Worm (Caenorhabditis elegans) whole organism, mixed stage, embryonic: Measurements from ENCODE around the gene vps-2.

ENCODE experiments used
- M03D4.4 ChIP-seq: sonication (generic microtip); optimal IDR thresholded peaks from 2 replicates; lab custom pipeline; 2017; ENCODE audit warnings: mild to moderate bottlenecking, missing genetic modification characterization, missing compliant biosample characterization
- blmp-1 ChIP-seq: fragments of 150-350 bp; optimal IDR thresholded peaks from 2 replicates; lab custom pipeline; 2014; ENCODE audit warnings: missing biosample characterization, missing genetic modification characterization
- ceh-39 ChIP-seq: fragments of 150-350 bp; optimal IDR thresholded peaks from 2 replicates; lab custom pipeline; 2014; ENCODE audit warnings: missing biosample characterization, missing genetic modification characterization
- ces-1 ChIP-seq: fragments of 150-350 bp; optimal IDR thresholded peaks from 2 replicates; lab custom pipeline; 2014; ENCODE audit warnings: missing biosample characterization, missing genetic modification reagents, missing genetic modification characterization
- cnd-1 ChIP-seq: fragments of 200-800 bp; sonication (Bioruptor generic); optimal IDR thresholded peaks from 2 replicates; lab custom pipeline; 2018; ENCODE audit warnings: mild to moderate bottlenecking, missing genetic modification characterization, missing compliant biosample characterization
- drap-1 ChIP-seq: fragments of 200-800 bp; sonication (Bioruptor generic); optimal IDR thresholded peaks from 3 replicates; lab custom pipeline; 2018; ENCODE audit warnings: mild to moderate bottlenecking, missing genetic modification characterization, missing compliant biosample characterization
- elt-1 ChIP-seq: sonication (generic microtip); optimal IDR thresholded peaks from 2 replicates; lab custom pipeline; 2017; ENCODE audit warnings: missing genetic modification characterization, mild to moderate bottlenecking, missing compliant biosample characterization, antibody characterized with exemption, moderate library complexity, borderline replicate concordance; ENCODE audit not compliant: insufficient read depth
- elt-3 ChIP-seq: fragments of 150-350 bp; optimal IDR thresholded peaks from 2 replicates; lab custom pipeline; 2014; ENCODE audit warnings: missing biosample characterization, missing genetic modification characterization
- flh-1 ChIP-seq: fragments of 200-800 bp; sonication (Bioruptor generic); optimal IDR thresholded peaks from 2 replicates; lab custom pipeline; 2018; ENCODE audit warnings: mild to moderate bottlenecking, missing genetic modification characterization, moderate library complexity, missing compliant biosample characterization
- ham-2 ChIP-seq: fragments of 200-800 bp; sonication (Bioruptor generic); optimal IDR thresholded peaks from 2 replicates; lab custom pipeline; 2018; ENCODE audit warnings: mild to moderate bottlenecking, missing genetic modification characterization, missing compliant biosample characterization
- hlh-1 ChIP-seq: fragments of 150-350 bp; optimal IDR thresholded peaks from 2 replicates; lab custom pipeline; 2014; ENCODE audit warnings: missing biosample characterization, missing genetic modification reagents, missing genetic modification characterization
- lin-13 ChIP-seq: fragments of 150-350 bp; optimal IDR thresholded peaks from 2 replicates; lab custom pipeline; 2014; ENCODE audit warnings: missing biosample characterization, missing genetic modification characterization
- lin-32 ChIP-seq: fragments of 200-800 bp; sonication (Bioruptor generic); optimal IDR thresholded peaks from 2 replicates; lab custom pipeline; 2018; ENCODE audit warnings: mild to moderate bottlenecking, missing genetic modification characterization, missing compliant biosample characterization
- lsy-2 ChIP-seq: fragments of 150-350 bp; optimal IDR thresholded peaks from 2 replicates; lab custom pipeline; 2014; ENCODE audit warnings: missing biosample characterization, missing genetic modification characterization
- mab-5 ChIP-seq: fragments of 150-350 bp; optimal IDR thresholded peaks from 2 replicates; lab custom pipeline; 2014; ENCODE audit warnings: missing biosample characterization, missing genetic modification characterization
- nhr-12 ChIP-seq: fragments of 150-350 bp; optimal IDR thresholded peaks from 2 replicates; lab custom pipeline; 2014; ENCODE audit warnings: missing biosample characterization, missing genetic modification characterization
- nhr-2 ChIP-seq: fragments of 150-350 bp; optimal IDR thresholded peaks from 2 replicates; lab custom pipeline; 2014; ENCODE audit warnings: missing biosample characterization, missing genetic modification characterization
- nhr-237 ChIP-seq: fragments of 150-350 bp; optimal IDR thresholded peaks from 2 replicates; lab custom pipeline; 2014; ENCODE audit warnings: missing biosample characterization, missing genetic modification characterization
- nhr-28 ChIP-seq: fragments of 150-350 bp; optimal IDR thresholded peaks from 2 replicates; lab custom pipeline; 2014; ENCODE audit warnings: missing biosample characterization, missing genetic modification characterization
- nhr-76 ChIP-seq: sonication (generic microtip); optimal IDR thresholded peaks from 2 replicates; lab custom pipeline; 2017; ENCODE audit warnings: missing biosample characterization, missing genetic modification characterization
- sptf-1 ChIP-seq: sonication (generic microtip); optimal IDR thresholded peaks from 2 replicates; lab custom pipeline; 2017; ENCODE audit warnings: mild to moderate bottlenecking, missing genetic modification characterization, moderate library complexity, missing compliant biosample characterization
- tbx-8 ChIP-seq: fragments of 200-800 bp; sonication (Bioruptor generic); optimal IDR thresholded peaks from 2 replicates; lab custom pipeline; 2018; ENCODE audit warnings: mild to moderate bottlenecking, missing genetic modification characterization, moderate library complexity, missing compliant biosample characterization
- unc-120 ChIP-seq: sonication (generic microtip); optimal IDR thresholded peaks from 2 replicates; lab custom pipeline; 2017; ENCODE audit warnings: missing genetic modification characterization, missing compliant biosample characterization; ENCODE audit not compliant: poor library complexity, severe bottlenecking
- unc-39 ChIP-seq: fragments of 150-350 bp; optimal IDR thresholded peaks from 2 replicates; lab custom pipeline; 2014; ENCODE audit warnings: missing biosample characterization, missing genetic modification characterization
- unc-62 ChIP-seq: fragments of 150-350 bp; optimal IDR thresholded peaks from 2 replicates; lab custom pipeline; 2014; ENCODE audit warnings: missing biosample characterization, missing genetic modification reagents, missing genetic modification characterization
- zip-8 ChIP-seq: fragments of 150-350 bp; optimal IDR thresholded peaks from 2 replicates; lab custom pipeline; 2014; ENCODE audit warnings: missing biosample characterization, missing genetic modification characterization

vps-2 gene

ce11 chrII:12799927-12800522, 32.0 kb upstream of the vps-2 start:
- TF ChIP-seq hlh-1 (peak; percentile 25), lin-13 (peak; percentile 1), lsy-2 (peak; percentile 92), unc-39 (tag; lab: Kevin White, UChicago) (no peak), elt-1 (tag; lab: Kevin White, UChicago) (no peak), blmp-1 (no peak)
- TF ChIP-seq, all 35 proteins: peak for 3

ce11 chrII:12799364-12799763, 31.3 kb upstream of the vps-2 start:
- TF ChIP-seq nhr-2 (peak; percentile 3), ham-2 (GFP tag; lab: Kevin White, UChicago) (no peak), flh-1 (GFP tag; lab: Kevin White, UChicago) (no peak), nhr-12 (tag; lab: Kevin White, UChicago) (no peak), unc-120 (tag; lab: Kevin White, UChicago) (no peak), nhr-28 (no peak), cnd-1 (tag; lab: Kevin White, UChicago) (peak; percentile 13), ces-1 (GFP tag; lab: Kevin White, UChicago) (no peak), zip-8 (tag; lab: Kevin White, UChicago) (no peak)
- TF ChIP-seq, all 35 proteins: peak for 2

- peak; percentile 16 for TF ChIP-seq ceh-39
- peak; percentile 31 for TF ChIP-seq sptf-1 (tag; lab: Kevin White, UChicago)
- no peak for TF ChIP-seq cnd-1 (tag; lab: Kevin White, UChicago)
- no peak for TF ChIP-seq unc-39 (tag; lab: Kevin White, UChicago)
- no peak for TF ChIP-seq ces-1 (GFP tag; lab: Kevin White, UChicago)
- TF ChIP-seq nhr-237 (tag; lab: Kevin White, UChicago) = no peak
- TF ChIP-seq M03D4.4 = no peak
- peak; percentile 75 for TF ChIP-seq ham-2 (GFP tag; lab: Kevin White, UChicago)
- TF ChIP-seq lin-32 (GFP tag; lab: Kevin White, UChicago) = no peak
- peak; percentile 75 for TF ChIP-seq unc-120 (tag; lab: Kevin White, UChicago)
- no peak for TF ChIP-seq mab-5 (tag; lab: Kevin White, UChicago)
- TF ChIP-seq nhr-2 = no peak
- TF ChIP-seq tbx-8 (GFP tag; lab: Kevin White, UChicago) = no peak
- no peak for TF ChIP-seq lsy-2
- peak; percentile 5 for TF ChIP-seq drap-1
- TF ChIP-seq elt-3 (tag; lab: Kevin White, UChicago) = peak; percentile 59
- peak; percentile 31 for TF ChIP-seq unc-62
- TF ChIP-seq nhr-28 = no peak
- peak; percentile 72 for TF ChIP-seq elt-1 (tag; lab: Kevin White, UChicago)
- peak; percentile 68 for TF ChIP-seq hlh-1
Observed at ce11 chrII:12798814-12799213, 30.8 kb upstream of the vps-2 start.

ce11 chrII:12797211-12797794, 29.3 kb upstream of the vps-2 start:
- peak; percentile 35 for TF ChIP-seq ces-1 (GFP tag; lab: Kevin White, UChicago)
- TF ChIP-seq unc-39 (tag; lab: Kevin White, UChicago) = no peak
- TF ChIP-seq, all 35 proteins: peak for 1

ce11 chrII:12796040-12796502, 28.1 kb upstream of the vps-2 start, which contains the start of gene cpt-1:
cpt-1 (minus strand) TSS chrII:12796452.
- no peak for TF ChIP-seq ces-1 (GFP tag; lab: Kevin White, UChicago)

ce11 chrII:12795188-12795587, 27.2 kb upstream of the vps-2 start:
- no peak for TF ChIP-seq unc-120 (tag; lab: Kevin White, UChicago)
- TF ChIP-seq ceh-39 = no peak
- no peak for TF ChIP-seq elt-1 (tag; lab: Kevin White, UChicago)
- TF ChIP-seq unc-39 (tag; lab: Kevin White, UChicago) = no peak
- TF ChIP-seq lin-13 = no peak
- TF ChIP-seq nhr-76 (tag; lab: Kevin White, UChicago) = no peak
- TF ChIP-seq tbx-8 (GFP tag; lab: Kevin White, UChicago) = no peak
- no peak for TF ChIP-seq lsy-2
- TF ChIP-seq nhr-28 = no peak
- TF ChIP-seq elt-3 (tag; lab: Kevin White, UChicago) = no peak
- no peak for TF ChIP-seq unc-62
- no peak for TF ChIP-seq blmp-1
- TF ChIP-seq mab-5 (tag; lab: Kevin White, UChicago) = no peak
- no peak for TF ChIP-seq flh-1 (GFP tag; lab: Kevin White, UChicago)
- TF ChIP-seq, all 35 proteins: peak for 0
